Worm (Caenorhabditis elegans) whole organism, L3 larva: ENCODE measurements around the gene K08B5.2.

ENCODE experiments used
- ZK546.5 ChIP-seq: sonication (generic microtip); optimal IDR thresholded peaks from 2 replicates; lab custom pipeline; 2017; ENCODE audit warnings: missing biosample characterization, missing genetic modification characterization
- ama-1 ChIP-seq: fragments of 150-350 bp; optimal IDR thresholded peaks from 2 replicates; lab custom pipeline; 2018
- ceh-16 ChIP-seq: sonication (generic microtip); optimal IDR thresholded peaks from 2 replicates; lab custom pipeline; 2017; ENCODE audit warnings: missing biosample characterization, missing genetic modification characterization
- ceh-28 ChIP-seq: fragments of 150-350 bp; optimal IDR thresholded peaks from 2 replicates; lab custom pipeline; 2014; ENCODE audit warnings: missing biosample characterization, missing genetic modification reagents, missing genetic modification characterization
- ceh-9 ChIP-seq: sonication (generic microtip); optimal IDR thresholded peaks from 2 replicates; lab custom pipeline; 2018; ENCODE audit warnings: missing biosample characterization, missing genetic modification characterization
- daf-12 ChIP-seq: fragments of 150-350 bp; optimal IDR thresholded peaks from 2 replicates; lab custom pipeline; 2014; ENCODE audit warnings: missing biosample characterization, missing genetic modification reagents, missing genetic modification characterization
- egl-27 ChIP-seq: sonication (generic microtip); optimal IDR thresholded peaks from 4 replicates; lab custom pipeline; 2017; ENCODE audit warnings: missing biosample characterization, missing genetic modification reagents, missing genetic modification characterization
- elt-1 ChIP-seq: fragments of 150-350 bp; optimal IDR thresholded peaks from 2 replicates; lab custom pipeline; 2014; ENCODE audit warnings: missing biosample characterization, missing genetic modification characterization
- elt-2 ChIP-seq: sonication (generic microtip); optimal IDR thresholded peaks from 2 replicates; lab custom pipeline; 2016; ENCODE audit warnings: missing genetic modification reagents, mild to moderate bottlenecking, missing genetic modification characterization, missing compliant biosample characterization
- elt-3 ChIP-seq, 3 experiments: fragments of 150-350 bp in 1 of 3; sonication (generic microtip) in 2 of 3; optimal IDR thresholded peaks; 2 replicates in 2 of 3; 4 replicates in 1 of 3; lab custom pipeline; 2014 to 2017; ENCODE audit warnings: missing biosample characterization in 3 of 3, missing genetic modification characterization in 3 of 3
- fkh-2 ChIP-seq: fragments of 150-350 bp; optimal IDR thresholded peaks from 2 replicates; lab custom pipeline; 2014; ENCODE audit warnings: missing biosample characterization, missing genetic modification reagents, missing genetic modification characterization
- jun-1 ChIP-seq: fragments of 150-350 bp; optimal IDR thresholded peaks from 2 replicates; lab custom pipeline; 2014; ENCODE audit warnings: missing biosample characterization, missing genetic modification reagents, missing genetic modification characterization
- mml-1 ChIP-seq: fragments of 150-350 bp; sonication (generic microtip); optimal IDR thresholded peaks from 3 replicates; lab custom pipeline; 2014; ENCODE audit warnings: missing biosample characterization, missing genetic modification characterization
- nfya-1 ChIP-seq: sonication (generic microtip); optimal IDR thresholded peaks from 2 replicates; lab custom pipeline; 2017; ENCODE audit warnings: missing genetic modification characterization, mild to moderate bottlenecking, missing compliant biosample characterization, antibody characterized with exemption, moderate library complexity; ENCODE audit not compliant: insufficient read depth
- nhr-11 ChIP-seq: fragments of 150-350 bp; optimal IDR thresholded peaks from 2 replicates; lab custom pipeline; 2014; ENCODE audit warnings: missing biosample characterization, missing genetic modification characterization
- nhr-12 ChIP-seq: fragments of 150-350 bp; optimal IDR thresholded peaks from 2 replicates; lab custom pipeline; 2014; ENCODE audit warnings: missing biosample characterization, missing genetic modification characterization
- nhr-23 ChIP-seq: fragments of 150-350 bp; optimal IDR thresholded peaks from 2 replicates; lab custom pipeline; 2014; ENCODE audit warnings: missing biosample characterization, missing genetic modification reagents, missing genetic modification characterization
- nhr-25 ChIP-seq: sonication (generic microtip); optimal IDR thresholded peaks from 2 replicates; lab custom pipeline; 2017; ENCODE audit warnings: missing biosample characterization, missing genetic modification characterization
- nhr-28 ChIP-seq: fragments of 150-350 bp; optimal IDR thresholded peaks from 2 replicates; lab custom pipeline; 2014; ENCODE audit warnings: missing biosample characterization, missing genetic modification characterization
- nhr-43 ChIP-seq: sonication (generic microtip); optimal IDR thresholded peaks from 2 replicates; lab custom pipeline; 2016; ENCODE audit warnings: mild to moderate bottlenecking, missing genetic modification characterization, missing compliant biosample characterization; ENCODE audit not compliant: poor library complexity, severe bottlenecking
- nhr-67 ChIP-seq: fragments of 150-350 bp; optimal IDR thresholded peaks from 2 replicates; lab custom pipeline; 2014; ENCODE audit warnings: missing biosample characterization, missing genetic modification characterization
- nhr-76 ChIP-seq: fragments of 150-350 bp; sonication (generic microtip); optimal IDR thresholded peaks from 5 replicates; lab custom pipeline; 2014; ENCODE audit warnings: missing biosample characterization, missing genetic modification characterization
- nhr-77 ChIP-seq: fragments of 150-350 bp; optimal IDR thresholded peaks from 2 replicates; lab custom pipeline; 2014; ENCODE audit warnings: missing biosample characterization, missing genetic modification characterization
- pha-4 ChIP-seq: fragments of 150-350 bp; optimal IDR thresholded peaks from 2 replicates; lab custom pipeline; 2014; ENCODE audit warnings: missing biosample characterization, missing genetic modification reagents, missing genetic modification characterization
- pqm-1 ChIP-seq: fragments of 150-350 bp; optimal IDR thresholded peaks from 2 replicates; lab custom pipeline; 2017; ENCODE audit warnings: missing biosample characterization, missing genetic modification characterization, inconsistent platforms
- snpc-4 ChIP-seq: fragments of 150-350 bp; optimal IDR thresholded peaks from 2 replicates; lab custom pipeline; 2014; ENCODE audit warnings: missing biosample characterization, missing genetic modification characterization
- tbx-2 ChIP-seq: sonication (generic microtip); optimal IDR thresholded peaks from 2 replicates; lab custom pipeline; 2016; ENCODE audit warnings: mild to moderate bottlenecking, missing genetic modification characterization, missing compliant biosample characterization
- unc-62 ChIP-seq: fragments of 150-350 bp; sonication (generic microtip); optimal IDR thresholded peaks from 4 replicates; lab custom pipeline; 2014; ENCODE audit warnings: missing biosample characterization, missing genetic modification reagents, missing genetic modification characterization
- ztf-4 ChIP-seq: fragments of 150-350 bp; optimal IDR thresholded peaks from 2 replicates; lab custom pipeline; 2014; ENCODE audit warnings: missing biosample characterization, missing genetic modification characterization

The K08B5.2 gene

DNA sequence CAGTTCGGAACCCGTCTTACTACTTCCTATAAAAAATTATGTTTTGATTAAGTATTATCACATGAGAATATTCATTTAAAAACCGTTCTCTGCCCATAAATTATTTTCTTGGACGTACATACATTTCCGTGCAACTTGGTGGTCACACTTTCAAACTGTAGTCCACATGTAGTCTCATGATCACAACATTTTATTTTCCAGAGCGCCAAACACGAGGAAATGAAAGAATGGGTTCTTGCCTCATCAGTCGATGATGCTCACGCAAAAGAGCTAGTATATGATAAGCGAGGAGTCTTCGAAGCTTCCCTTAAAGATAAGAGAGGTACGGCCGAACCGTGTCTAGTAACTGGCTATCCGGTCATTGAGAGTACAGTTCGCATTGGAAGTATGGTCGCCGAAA, 3.1 kb downstream of the K08B5.2 start:
- TF ChIP-seq pha-4 (tag; lab: Kevin White, UChicago): no peak
- TF ChIP-seq pqm-1 (tag; lab: Kevin White, UChicago): peak; percentile 52
- peak; percentile 54 for TF ChIP-seq jun-1 (tag; lab: Kevin White, UChicago)
- TF ChIP-seq unc-62 (GFP tag; lab: Kevin White, UChicago): no peak
- no peak for TF ChIP-seq nhr-76 (tag; lab: Kevin White, UChicago)
- TF ChIP-seq elt-2 (tag; lab: Kevin White, UChicago): peak; percentile 83

DNA sequence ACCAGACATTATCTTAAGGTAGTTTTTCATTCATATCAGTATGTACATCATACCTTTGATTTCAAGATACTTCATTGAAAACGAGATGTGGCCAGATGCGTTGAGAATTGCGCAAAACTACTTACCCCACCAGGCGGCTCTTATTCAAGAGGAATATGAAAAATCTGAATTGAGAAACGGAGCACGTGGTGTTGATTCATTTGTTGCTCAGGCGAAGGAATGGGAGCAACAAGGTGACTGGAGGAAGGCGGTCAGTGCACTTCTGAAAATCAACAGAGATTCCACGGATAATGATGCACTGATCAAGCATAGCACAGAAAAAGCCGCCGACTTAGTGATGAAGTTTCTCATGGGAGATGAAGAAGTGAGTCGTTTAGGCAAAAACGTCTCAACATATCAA, 5.4 kb downstream of the K08B5.2 start:
- TF ChIP-seq ceh-9 (tag; lab: Kevin White, UChicago) (no peak), nhr-25 (no peak), ama-1 (no peak), egl-27 (no peak), mml-1 (tag; lab: Kevin White, UChicago) (no peak)

DNA sequence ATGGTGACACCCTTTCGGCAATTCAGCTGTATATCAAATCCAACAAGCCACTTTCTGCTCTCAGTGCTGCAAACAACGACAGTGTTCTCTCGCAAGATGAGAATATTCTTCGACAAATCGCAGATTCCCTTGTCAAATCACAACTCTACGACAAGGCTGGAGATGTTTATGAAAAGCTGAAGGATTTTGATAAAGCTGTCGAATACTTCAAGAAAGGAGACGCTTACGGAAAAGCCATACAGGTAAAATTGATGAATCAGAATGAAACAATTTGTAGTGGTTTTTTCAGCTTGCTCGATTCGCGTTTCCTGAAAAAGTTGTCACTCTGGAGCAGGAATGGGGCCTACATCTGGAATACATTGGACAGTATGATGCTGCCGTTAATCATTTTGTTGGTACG, 7.6 kb downstream of the K08B5.2 start:
- no peak for TF ChIP-seq tbx-2 (tag; lab: Kevin White, UChicago)
- TF ChIP-seq ZK546.5 (tag; lab: Kevin White, UChicago): no peak
- TF ChIP-seq mml-1 (tag; lab: Kevin White, UChicago): no peak

DNA sequence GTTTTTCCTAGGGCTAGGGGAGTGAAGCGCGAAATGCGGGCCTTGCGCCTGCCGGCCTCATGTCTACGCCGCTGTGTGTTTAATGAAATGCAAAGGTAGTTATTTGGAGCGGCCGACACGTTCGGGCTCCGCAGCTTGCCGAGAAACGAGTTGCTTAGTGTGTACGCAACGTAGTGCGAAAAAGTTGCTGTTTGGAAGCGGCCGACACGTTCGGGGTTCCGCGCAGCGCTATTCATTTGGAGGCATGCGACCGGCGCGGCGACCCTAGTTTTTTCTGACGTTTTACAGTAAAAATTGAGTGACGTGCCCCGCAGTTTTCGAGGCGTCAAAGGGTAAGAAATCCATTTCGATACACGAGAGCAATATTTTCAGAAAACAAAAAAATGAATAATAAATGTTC, 8.0 kb downstream of the K08B5.2 start:
- TF ChIP-seq nhr-11 (tag; lab: Kevin White, UChicago) (no peak), snpc-4 (tag; lab: Kevin White, UChicago) (peak; percentile 76), elt-3 (tag; optimal IDR thresholded peaks at IDR 0.05; lab: Kevin White, UChicago) (no peak)
- TF ChIP-seq, all 47 proteins: peak for 1

DNA sequence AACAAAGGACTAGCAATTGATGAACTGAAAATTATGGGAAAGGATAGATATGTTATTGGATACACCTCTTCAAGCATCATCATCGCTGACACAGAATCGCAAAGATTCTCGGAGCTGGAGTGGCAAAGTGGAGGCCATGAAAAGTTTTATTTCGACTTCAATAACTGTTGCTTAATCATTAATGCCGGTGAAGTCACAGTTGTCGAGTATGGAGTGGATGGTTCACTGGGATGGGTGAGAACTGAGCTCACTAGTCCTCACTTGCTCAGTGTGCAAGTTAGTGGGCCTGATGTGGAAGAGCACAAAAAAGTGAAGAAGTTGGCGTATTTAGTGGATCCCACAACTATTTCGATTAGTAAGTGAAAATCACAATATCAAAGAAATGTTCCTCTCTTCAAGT, 9.8 kb downstream of the K08B5.2 start:
- TF ChIP-seq unc-62 (GFP tag; lab: Kevin White, UChicago): no peak
- no peak for TF ChIP-seq pqm-1 (tag; lab: Kevin White, UChicago)
- no peak for TF ChIP-seq ceh-16 (tag; lab: Kevin White, UChicago)
- TF ChIP-seq nhr-25: no peak
- TF ChIP-seq nfya-1 (tag; lab: Kevin White, UChicago): no peak
- no peak for TF ChIP-seq ama-1
- TF ChIP-seq elt-1 (tag; lab: Kevin White, UChicago): no peak
- no peak for TF ChIP-seq nhr-12 (tag; lab: Kevin White, UChicago)
- TF ChIP-seq nhr-67 (tag; lab: Kevin White, UChicago): no peak

DNA sequence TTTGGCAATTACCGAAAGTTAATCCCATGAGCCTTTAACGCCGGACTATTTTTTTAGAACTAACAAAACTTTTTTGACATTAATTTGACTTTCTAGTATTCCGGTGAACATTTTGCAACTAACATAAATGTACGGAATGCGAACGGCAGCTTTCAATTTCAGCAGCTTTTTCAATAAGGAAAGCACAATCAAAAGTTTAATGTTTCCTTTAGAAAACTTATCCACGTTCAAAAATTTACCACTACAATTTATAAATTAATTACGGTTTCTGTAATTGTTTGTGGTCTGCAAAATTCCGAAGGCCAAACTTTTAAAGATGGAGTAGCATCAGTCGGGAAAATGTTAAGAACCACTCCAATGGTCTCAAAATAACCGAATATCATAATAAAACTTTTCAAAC, 13.3 kb downstream of the K08B5.2 start, which contains the start of gene osm-1:
Gene osm-1, plus strand, starts transcription at position 301 of the 400 bp plus-strand sequence.
- TF ChIP-seq nhr-77 (tag; lab: Kevin White, UChicago): no peak
- no peak for TF ChIP-seq ztf-4
- no peak for TF ChIP-seq nhr-28 (tag; lab: Kevin White, UChicago)
- TF ChIP-seq ceh-28: no peak
- TF ChIP-seq fkh-2 (tag; lab: Kevin White, UChicago): no peak
- no peak for TF ChIP-seq nhr-23 (tag; lab: Kevin White, UChicago)
- no peak for TF ChIP-seq daf-12
- TF ChIP-seq egl-27: no peak
- no peak for TF ChIP-seq snpc-4 (tag; lab: Kevin White, UChicago)
- no peak for TF ChIP-seq pha-4 (tag; lab: Kevin White, UChicago)
- no peak for TF ChIP-seq nhr-43 (tag; lab: Kevin White, UChicago)

DNA sequence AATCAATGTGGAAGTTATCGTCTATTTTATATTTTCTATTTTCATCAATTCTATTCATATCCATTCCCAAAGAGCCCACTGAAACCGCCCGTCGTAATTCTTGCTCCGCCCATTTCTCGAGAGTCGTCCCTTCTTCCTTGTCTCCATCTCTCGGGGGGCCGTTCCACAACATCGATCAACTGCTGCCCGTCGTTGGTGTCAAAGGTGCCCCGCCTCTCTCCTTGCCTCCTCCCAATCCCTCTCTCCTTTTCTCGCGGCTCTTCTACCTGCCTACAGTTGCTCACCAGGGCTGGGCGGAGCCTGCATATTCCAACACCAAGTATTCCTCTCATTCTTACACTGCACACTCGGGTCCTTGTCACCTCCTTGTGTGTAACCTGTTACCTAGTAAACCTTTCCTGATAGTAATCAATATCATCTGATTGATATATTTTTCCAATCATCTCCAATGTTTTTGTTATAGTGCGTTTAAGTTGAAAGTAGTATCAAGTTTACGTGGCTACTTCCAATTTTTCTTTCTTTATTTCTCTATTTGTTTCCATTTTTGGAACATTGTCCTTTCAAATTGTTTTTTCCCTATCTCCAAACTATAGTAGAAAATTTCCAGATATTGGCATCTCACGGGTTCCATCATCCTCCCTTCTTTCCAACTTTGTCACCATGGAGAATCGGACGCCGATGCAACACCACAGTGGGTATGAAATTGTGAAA, 17.3 kb downstream of the K08B5.2 start, which contains the start of gene pat-9:
Gene pat-9, plus strand, starts transcription at position 661 of the 711 bp plus-strand sequence.
- TF ChIP-seq pqm-1 (tag; lab: Kevin White, UChicago) (no peak), nfya-1 (tag; lab: Kevin White, UChicago) (peak; percentile 3), fkh-2 (tag; lab: Kevin White, UChicago) (no peak)
- TF ChIP-seq, all 47 proteins: peak for 1
